Worm (Caenorhabditis elegans) whole organism, L4 larva: Measurements from ENCODE around the gene lin-2.

Experiments used
- F37D6.2 ChIP-seq: sonication (generic microtip); optimal IDR thresholded peaks from 2 replicates; lab custom pipeline; 2016; ENCODE audit warnings: mild to moderate bottlenecking, missing genetic modification characterization, missing compliant biosample characterization
- F44E2.7 ChIP-seq: fragments of 200-800 bp; sonication (Bioruptor generic); IDR thresholded peaks from 2 replicates; pipeline ENCODE4 v2.1.2; 2022; ENCODE audit warnings: missing genetic modification characterization, missing compliant biosample characterization
- R02D3.7 ChIP-seq: fragments of 150-350 bp; sonication (generic microtip); optimal IDR thresholded peaks from 3 replicates; lab custom pipeline; 2014; ENCODE audit warnings: missing biosample characterization, missing genetic modification characterization
- T26A8.4 ChIP-seq: fragments of 200-800 bp; sonication (Bioruptor generic); IDR thresholded peaks from 2 replicates; pipeline ENCODE4 v1.3.6; 2022; ENCODE audit warnings: missing genetic modification characterization, missing compliant biosample characterization
- Y75B8A.6 ChIP-seq: fragments of 200-800 bp; sonication (Bioruptor generic); IDR thresholded peaks from 2 replicates; pipeline ENCODE4 v1.3.6; 2022; ENCODE audit warnings: missing genetic modification reagents, missing genetic modification characterization, missing compliant biosample characterization
- ZK337.2 ChIP-seq: fragments of 200-800 bp; sonication (Bioruptor generic); IDR thresholded peaks from 2 replicates; pipeline ENCODE4 v1.3.6; 2022; ENCODE audit warnings: missing genetic modification reagents, missing genetic modification characterization, missing compliant biosample characterization
- aha-1 ChIP-seq: fragments of 150-350 bp; peaks from one replicate; lab custom pipeline; 2014; ENCODE audit warnings: missing biosample characterization, missing genetic modification characterization
- ceh-44 ChIP-seq: fragments of 200-800 bp; sonication (Bioruptor generic); IDR thresholded peaks from 2 replicates; pipeline ENCODE4 v1.3.6; 2022; ENCODE audit warnings: missing genetic modification reagents, missing genetic modification characterization, missing compliant biosample characterization
- ceh-62 ChIP-seq: sonication (generic microtip); optimal IDR thresholded peaks from 2 replicates; lab custom pipeline; 2017; ENCODE audit warnings: missing biosample characterization, missing genetic modification characterization
- ceh-82 ChIP-seq: sonication (generic microtip); optimal IDR thresholded peaks from 2 replicates; lab custom pipeline; 2017; ENCODE audit warnings: missing biosample characterization, missing genetic modification characterization
- ces-1 ChIP-seq: fragments of 150-350 bp; sonication (generic microtip); optimal IDR thresholded peaks from 4 replicates; lab custom pipeline; 2014; ENCODE audit warnings: missing biosample characterization, missing genetic modification reagents, missing genetic modification characterization
- daf-12 ChIP-seq: fragments of 150-350 bp; optimal IDR thresholded peaks from 2 replicates; lab custom pipeline; 2014; ENCODE audit warnings: missing biosample characterization, missing genetic modification reagents, missing genetic modification characterization
- duxl-1 ChIP-seq: sonication (generic microtip); optimal IDR thresholded peaks from 2 replicates; lab custom pipeline; 2016; ENCODE audit warnings: mild to moderate bottlenecking, missing genetic modification characterization, moderate library complexity, missing compliant biosample characterization; ENCODE audit not compliant: poor library complexity
- dve-1 ChIP-seq: sonication (generic microtip); optimal IDR thresholded peaks from 2 replicates; lab custom pipeline; 2017; ENCODE audit warnings: antibody characterized with exemption, mild to moderate bottlenecking, missing genetic modification characterization, missing compliant biosample characterization; ENCODE audit not compliant: insufficient read depth
- egl-27 ChIP-seq: sonication (generic microtip); optimal IDR thresholded peaks from 3 replicates; lab custom pipeline; 2017; ENCODE audit warnings: missing biosample characterization, missing genetic modification reagents, missing genetic modification characterization
- egl-43 ChIP-seq: fragments of 200-800 bp; sonication (Bioruptor generic); IDR thresholded peaks from 2 replicates; pipeline ENCODE4 v1.3.6; 2022; ENCODE audit warnings: missing genetic modification reagents, missing genetic modification characterization, missing compliant biosample characterization
- fkh-10 ChIP-seq: fragments of 150-350 bp; optimal IDR thresholded peaks from 2 replicates; lab custom pipeline; 2014; ENCODE audit warnings: missing biosample characterization, missing genetic modification reagents, missing genetic modification characterization
- gei-8 ChIP-seq: fragments of 200-800 bp; sonication (Bioruptor generic); optimal IDR thresholded peaks from 2 replicates; lab custom pipeline; 2018; ENCODE audit warnings: mild to moderate bottlenecking, missing genetic modification characterization, missing compliant biosample characterization
- hif-1 ChIP-seq, 2 experiments: sonication (generic microtip); optimal IDR thresholded peaks; 2 replicates each; lab custom pipeline; 2016 to 2017; ENCODE audit warnings: missing compliant biosample characterization in 2 of 2, missing genetic modification characterization in 2 of 2, missing genetic modification reagents in 2 of 2, missing genotype in 2 of 2, mild to moderate bottlenecking in 1 of 2
- hlh-30 ChIP-seq: sonication (generic microtip); optimal IDR thresholded peaks from 2 replicates; lab custom pipeline; 2017; ENCODE audit warnings: antibody characterized with exemption, mild to moderate bottlenecking, missing genetic modification characterization, missing compliant biosample characterization; ENCODE audit not compliant: insufficient read depth
- jun-1 ChIP-seq: fragments of 150-350 bp; optimal IDR thresholded peaks from 2 replicates; lab custom pipeline; 2014; ENCODE audit warnings: missing biosample characterization, missing genetic modification reagents, missing genetic modification characterization
- lim-7 ChIP-seq: fragments of 200-800 bp; sonication (Bioruptor generic); IDR thresholded peaks from 2 replicates; pipeline ENCODE4 v1.3.6; 2022; ENCODE audit warnings: missing genetic modification characterization, missing compliant biosample characterization
- lin-38 ChIP-seq: fragments of 200-800 bp; sonication (Bioruptor generic); IDR thresholded peaks from 2 replicates; pipeline ENCODE4 v1.3.6; 2022; ENCODE audit warnings: missing genetic modification reagents, missing genetic modification characterization, missing compliant biosample characterization
- lin-39 ChIP-seq: fragments of 150-350 bp; optimal IDR thresholded peaks from 2 replicates; lab custom pipeline; 2014; ENCODE audit warnings: missing biosample characterization, missing genetic modification reagents, missing genetic modification characterization
- lsy-2 ChIP-seq, 2 experiments: fragments of 150-350 bp in 1 of 2; sonication (generic microtip) in 1 of 2; optimal IDR thresholded peaks; 2 replicates each; lab custom pipeline; 2014 to 2017; ENCODE audit warnings: missing biosample characterization in 2 of 2, missing genetic modification characterization in 2 of 2
- mdl-1 ChIP-seq, 2 experiments: fragments of 150-350 bp in 1 of 2; sonication (generic microtip) in 1 of 2; optimal IDR thresholded peaks; 2 replicates each; lab custom pipeline; 2014 to 2017; ENCODE audit warnings: missing biosample characterization in 2 of 2, missing genetic modification characterization in 2 of 2
- mep-1 ChIP-seq: fragments of 150-350 bp; sonication (generic microtip); optimal IDR thresholded peaks from 3 replicates; lab custom pipeline; 2014; ENCODE audit warnings: missing biosample characterization, missing genetic modification characterization
- mes-2 ChIP-seq: sonication (generic microtip); optimal IDR thresholded peaks from 2 replicates; lab custom pipeline; 2016; ENCODE audit warnings: missing genotype, mild to moderate bottlenecking, missing genetic modification characterization, missing compliant biosample characterization; ENCODE audit not compliant: poor library complexity, severe bottlenecking
- mxl-3 ChIP-seq: fragments of 200-800 bp; sonication (Bioruptor generic); optimal IDR thresholded peaks from 2 replicates; lab custom pipeline; 2018; ENCODE audit warnings: mild to moderate bottlenecking, missing genetic modification characterization, missing compliant biosample characterization
- nhr-10 ChIP-seq: fragments of 150-350 bp; optimal IDR thresholded peaks from 2 replicates; lab custom pipeline; 2014; ENCODE audit warnings: missing biosample characterization, missing genetic modification characterization
- nhr-102 ChIP-seq: sonication (generic microtip); optimal IDR thresholded peaks from 2 replicates; lab custom pipeline; 2016; ENCODE audit warnings: mild to moderate bottlenecking, missing genetic modification characterization, moderate library complexity, missing compliant biosample characterization
- nhr-11 ChIP-seq: fragments of 150-350 bp; optimal IDR thresholded peaks from 2 replicates; lab custom pipeline; 2014; ENCODE audit warnings: missing biosample characterization, missing genetic modification characterization
- nhr-237 ChIP-seq: sonication (generic microtip); optimal IDR thresholded peaks from 2 replicates; lab custom pipeline; 2017; ENCODE audit warnings: missing biosample characterization, missing genetic modification characterization
- nhr-25 ChIP-seq: sonication (generic microtip); optimal IDR thresholded peaks from 2 replicates; lab custom pipeline; 2017; ENCODE audit warnings: missing genetic modification characterization, mild to moderate bottlenecking, missing compliant biosample characterization, antibody characterized with exemption, moderate library complexity, borderline replicate concordance; ENCODE audit not compliant: insufficient read depth
- nhr-28 ChIP-seq: fragments of 150-350 bp; optimal IDR thresholded peaks from 2 replicates; lab custom pipeline; 2014; ENCODE audit warnings: missing biosample characterization, missing genetic modification characterization
- nhr-42 ChIP-seq: fragments of 200-800 bp; sonication (Bioruptor generic); IDR thresholded peaks from 2 replicates; pipeline ENCODE4 v1.3.6; 2022; ENCODE audit warnings: missing genetic modification characterization, missing compliant biosample characterization
- nhr-48 ChIP-seq: sonication (generic microtip); optimal IDR thresholded peaks from 2 replicates; lab custom pipeline; 2016; ENCODE audit warnings: mild to moderate bottlenecking, missing genetic modification characterization, missing compliant biosample characterization
- pha-4 ChIP-seq, 2 experiments: fragments of 150-350 bp in 1 of 2; fragments of 200-800 bp in 1 of 2; sonication (Bioruptor generic) in 1 of 2; IDR thresholded peaks in 1 of 2; optimal IDR thresholded peaks in 1 of 2; 2 replicates each; pipeline versions ENCODE4 v1.3.6 to Lab custom; 2014 to 2022; ENCODE audit warnings: missing genetic modification characterization in 2 of 2, missing genetic modification reagents in 2 of 2, missing biosample characterization in 1 of 2, missing compliant biosample characterization in 1 of 2
- pqm-1 ChIP-seq: sonication (generic microtip); optimal IDR thresholded peaks from 2 replicates; lab custom pipeline; 2017; ENCODE audit warnings: missing biosample characterization, missing genetic modification characterization
- skn-1 ChIP-seq: fragments of 150-350 bp; optimal IDR thresholded peaks from 2 replicates; lab custom pipeline; 2014; ENCODE audit warnings: missing biosample characterization, missing genetic modification characterization
- unc-130 ChIP-seq: sonication (generic microtip); optimal IDR thresholded peaks from 2 replicates; lab custom pipeline; 2016; ENCODE audit warnings: missing genetic modification reagents, missing genetic modification characterization, missing compliant biosample characterization
- zfp-2 ChIP-seq: sonication (generic microtip); optimal IDR thresholded peaks from 2 replicates; lab custom pipeline; 2016; ENCODE audit warnings: mild to moderate bottlenecking, missing genetic modification characterization, missing compliant biosample characterization
- zfp-3 ChIP-seq: fragments of 200-800 bp; sonication (Bioruptor generic); conservative IDR thresholded peaks from 2 replicates; pipeline ENCODE4 v1.3.6; 2022; ENCODE audit warnings: missing genetic modification reagents, missing genetic modification characterization, missing compliant biosample characterization
- zip-11 ChIP-seq: fragments of 200-800 bp; sonication (Bioruptor generic); IDR thresholded peaks from 2 replicates; pipeline ENCODE4 v1.3.6; 2022; ENCODE audit warnings: missing genetic modification characterization, missing compliant biosample characterization

The lin-2 gene

DNA sequence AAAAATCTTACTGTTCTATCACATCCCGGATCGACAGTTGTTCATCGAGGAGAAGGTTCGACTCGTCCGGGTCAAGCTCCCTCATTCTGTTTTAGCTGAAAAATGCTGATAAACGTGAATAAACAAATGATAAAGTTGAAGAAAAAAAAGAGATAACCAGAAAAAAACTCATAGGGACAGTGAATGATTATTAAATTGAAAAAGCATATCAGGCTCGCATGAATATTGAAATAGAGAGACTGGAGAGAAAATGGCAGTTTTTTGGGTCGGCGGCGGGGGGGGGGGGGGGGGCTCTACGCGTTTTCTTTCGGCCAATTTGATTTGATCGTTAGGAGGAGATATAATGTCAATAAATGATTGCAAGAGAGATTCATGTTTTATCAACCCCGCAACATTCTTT, at the start of gene lin-2:
Gene lin-2 (minus strand): TSS at position 101 of the 400 bp plus-strand sequence.
- TF ChIP-seq hlh-30 (tag; lab: Kevin White, UChicago) (no peak), T26A8.4 (GFP tag; lab: Robert Waterston, UW) (no peak), ceh-62 (tag; lab: Kevin White, UChicago) (no peak), pqm-1 (tag; lab: Kevin White, UChicago) (peak; percentile 27)
- TF ChIP-seq, all 104 proteins: peak for 1

DNA sequence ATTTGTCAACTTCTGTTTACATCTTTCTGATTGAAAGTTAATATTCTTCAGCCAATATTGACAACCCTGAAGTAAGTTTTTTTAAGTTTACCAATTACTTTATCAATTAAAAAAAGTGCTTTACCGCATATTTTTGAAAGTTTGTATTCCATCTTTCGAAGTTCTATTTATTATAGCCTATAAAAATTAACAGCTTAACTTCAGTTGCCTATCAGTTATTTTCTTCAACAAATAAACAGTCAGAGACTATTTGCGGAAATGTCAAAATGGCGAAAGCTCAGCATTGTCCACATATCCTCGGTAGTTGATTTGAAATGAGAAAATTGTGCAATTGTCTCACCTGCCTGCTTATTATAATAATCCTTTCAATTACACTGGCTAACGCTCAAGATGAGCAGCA, 49.7 kb upstream of the lin-2 start, which contains the start of gene T18D3.5:
Gene T18D3.5 (plus strand): TSS at position 301 of the 400 bp plus-strand sequence.
- TF ChIP-seq mxl-3 (GFP tag; lab: Kevin White, UChicago) = no peak
- TF ChIP-seq lin-39 (tag; lab: Kevin White, UChicago) = no peak
- no peak for TF ChIP-seq ces-1
- no peak for TF ChIP-seq gei-8 (GFP tag; lab: Kevin White, UChicago)
- TF ChIP-seq mep-1 = no peak
- no peak for TF ChIP-seq zfp-2 (tag; lab: Kevin White, UChicago)
- TF ChIP-seq lim-7 (GFP tag; lab: Robert Waterston, UW) = no peak
- no peak for TF ChIP-seq duxl-1 (tag; lab: Kevin White, UChicago)
- no peak for TF ChIP-seq nhr-237 (tag; lab: Kevin White, UChicago)
- TF ChIP-seq egl-43 (GFP tag; lab: Robert Waterston, UW) = no peak
- no peak for TF ChIP-seq skn-1 (tag; lab: Kevin White, UChicago)

DNA sequence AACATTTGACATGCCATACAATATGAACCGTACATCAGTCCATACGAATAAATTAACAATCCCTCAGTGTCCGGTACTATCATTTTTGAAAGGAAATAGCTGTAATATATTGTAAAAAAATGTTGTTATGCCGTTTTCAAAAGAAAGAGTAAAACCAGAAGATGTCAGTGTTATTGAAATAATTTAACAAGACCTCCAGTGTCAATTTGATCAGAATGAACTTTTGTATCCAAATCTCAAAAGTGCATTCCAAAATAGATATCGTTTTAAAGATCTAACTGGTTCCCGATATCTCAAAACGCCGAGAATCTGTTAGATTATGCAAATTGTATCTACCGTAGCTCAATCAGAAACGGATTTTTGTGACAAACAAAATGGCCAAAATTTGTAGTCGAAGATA, 47.7 kb upstream of the lin-2 start, which contains the start of gene odr-7:
Gene odr-7 (minus strand): TSS at position 101 of the 400 bp plus-strand sequence.
- TF ChIP-seq nhr-42 (GFP tag; lab: Robert Waterston, UW) (no peak), R02D3.7 (tag; lab: Kevin White, UChicago) (no peak), nhr-25 (tag; lab: Kevin White, UChicago) (no peak), fkh-10 (GFP tag; lab: Kevin White, UChicago) (no peak), nhr-10 (tag; lab: Kevin White, UChicago) (no peak), mdl-1 (tag; optimal IDR thresholded peaks at IDR 0.05; lab: Kevin White, UChicago) (no peak), ceh-44 (GFP tag; lab: Robert Waterston, UW) (no peak), Y75B8A.6 (GFP tag; lab: Robert Waterston, UW) (no peak), lin-38 (GFP tag; lab: Robert Waterston, UW) (no peak), dve-1 (tag; lab: Kevin White, UChicago) (no peak)

DNA sequence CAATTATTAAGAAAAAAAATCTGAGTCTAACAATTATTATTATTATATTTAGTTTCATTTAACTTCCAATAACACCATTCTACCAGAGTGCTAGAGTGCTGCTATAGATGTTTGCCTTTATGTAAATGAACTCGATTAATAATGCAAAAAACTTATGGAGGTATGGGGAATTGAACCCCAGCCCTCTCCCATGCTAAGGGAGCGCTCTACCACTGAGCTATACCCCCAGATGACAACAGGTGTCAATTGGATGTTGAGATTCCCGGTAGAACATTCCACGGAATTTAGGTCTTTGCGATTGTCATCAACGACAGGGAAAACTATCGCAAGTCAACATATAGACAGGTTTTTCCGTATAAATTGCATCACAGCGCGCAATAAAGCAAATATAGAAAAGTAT, 44.2 kb upstream of the lin-2 start:
- peak; percentile 88 for TF ChIP-seq T26A8.4 (GFP tag; lab: Robert Waterston, UW)
- TF ChIP-seq daf-12 (tag; lab: Kevin White, UChicago) = no peak
- peak; percentile 71 for TF ChIP-seq nhr-48 (tag; lab: Kevin White, UChicago)
- no peak for TF ChIP-seq egl-27 (tag; lab: Kevin White, UChicago)
- no peak for TF ChIP-seq nhr-11 (tag; lab: Kevin White, UChicago)
- peak; percentile 73 for TF ChIP-seq mes-2 (tag; lab: Kevin White, UChicago)
- peak; percentile 72 for TF ChIP-seq aha-1 (tag; lab: Kevin White, UChicago)
- peak; percentile 48; the same call in 1 of the 2 replicates for TF ChIP-seq ZK337.2 (GFP tag; lab: Robert Waterston, UW)
- TF ChIP-seq mdl-1 (tag; optimal IDR thresholded peaks at IDR 0.05; lab: Kevin White, UChicago) = peak in 1 of 2 experiments; percentile 3
- 0 out of 2 replicates have a peak, but pooled peaks have one; percentile 13 for TF ChIP-seq F44E2.7 (GFP tag; lab: Robert Waterston, UW)
- no peak for TF ChIP-seq lsy-2 (tag; optimal IDR thresholded peaks at IDR 0.05; lab: Kevin White, UChicago)
- peak; percentile 76 for TF ChIP-seq nhr-102 (tag; lab: Kevin White, UChicago)
- peak; percentile 26 for TF ChIP-seq nhr-28
- TF ChIP-seq jun-1 = no peak
- peak; percentile 24 for TF ChIP-seq R02D3.7 (tag; lab: Kevin White, UChicago)
- TF ChIP-seq ceh-82 = no peak
- TF ChIP-seq hif-1 (tag; optimal IDR thresholded peaks at IDR 0.05; lab: Kevin White, UChicago) = peak; percentile 9 to 78
- TF ChIP-seq F37D6.2 (tag; lab: Kevin White, UChicago) = no peak
- no peak for TF ChIP-seq Y75B8A.6 (GFP tag; lab: Robert Waterston, UW)
- peak; percentile 47 for TF ChIP-seq unc-130 (GFP tag; lab: Kevin White, UChicago)
- TF ChIP-seq zfp-3 (GFP tag; lab: Robert Waterston, UW) = peak; percentile 75; the same call in 1 of the 2 replicates
- peak; percentile 85; the same call in 1 of the 2 replicates for TF ChIP-seq pha-4 (GFP tag; IDR thresholded peaks at IDR 0.05; lab: Robert Waterston, UW)
- no peak for TF ChIP-seq pha-4 (tag; optimal IDR thresholded peaks at IDR 0.05; lab: Kevin White, UChicago)
- peak; percentile 46; the same call in 1 of the 2 replicates for TF ChIP-seq zip-11 (GFP tag; lab: Robert Waterston, UW)
